Fruit fly (Drosophila melanogaster): ENCODE results near the gene robo2.

The robo2 gene

dm6 chr2L:1439790-1440422 lies 19.7 kb upstream of the robo2 start (continued):
- peak; percentile 63 for TF ChIP-seq CG17328 (GFP tag; IDR thresholded peaks at IDR 0.05)
- no peak for TF ChIP-seq Lpt (GFP tag; optimal IDR thresholded peaks at IDR 0.05)

dm6 chr2L:1435494-1435893 lies 15.2 kb upstream of the robo2 start:
- TF ChIP-seq sqz (GFP tag; optimal IDR thresholded peaks at IDR 0.05) (peak; percentile 68), Ets65A (GFP tag) (peak; percentile 17), pros (GFP tag; optimal IDR thresholded peaks at IDR 0.05) (peak; percentile 57), Side (GFP tag; optimal IDR thresholded peaks at IDR 0.05) (no peak), sens (GFP tag) (peak; percentile 65), gsb-n (tag; optimal IDR thresholded peaks at IDR 0.05) (peak; percentile 68)

dm6 chr2L:1434948-1435347 lies 14.7 kb upstream of the robo2 start:
- peak; percentile 71; the same call in 1 of the 3 replicates for TF ChIP-seq z (GFP tag; IDR thresholded peaks at IDR 0.05)
- no peak for TF ChIP-seq klu (GFP tag; IDR thresholded peaks at IDR 0.05)
- TF ChIP-seq CG12219 (GFP tag; optimal IDR thresholded peaks at IDR 0.05), result no peak
- TF ChIP-seq Med (GFP tag), result peak; percentile 26
- TF ChIP-seq Pdp1 (GFP tag; optimal IDR thresholded peaks at IDR 0.05), result peak in 1 of 2 experiments; percentile 77
- TF ChIP-seq CG32772 (GFP tag; IDR thresholded peaks at IDR 0.05), result no peak
- TF ChIP-seq lmd (GFP tag; IDR thresholded peaks at IDR 0.05), result no peak
- TF ChIP-seq eve (GFP tag; optimal IDR thresholded peaks at IDR 0.05), result peak in 1 of 2 experiments; percentile 38
- TF ChIP-seq ci (GFP tag; IDR thresholded peaks at IDR 0.05), result 0 out of 3 replicates have a peak, but pooled peaks have one; percentile 26
- TF ChIP-seq CG8388 (GFP tag; optimal IDR thresholded peaks at IDR 0.05), result peak; percentile 40
- TF ChIP-seq CG43689 (GFP tag; IDR thresholded peaks at IDR 0.05), result no peak
- no peak for TF ChIP-seq fd3F (GFP tag; optimal IDR thresholded peaks at IDR 0.05)
- TF ChIP-seq CG4360 (GFP tag; IDR thresholded peaks at IDR 0.05), result peak; percentile 44; the same call in 1 of the 2 replicates

dm6 chr2L:1433732-1434131 lies 13.5 kb upstream of the robo2 start:
- peak; percentile 85 for TF ChIP-seq CG8290 (GFP tag; optimal IDR thresholded peaks at IDR 0.05)
- TF ChIP-seq CG8290 (tag; optimal IDR thresholded peaks at IDR 0.05), result no peak
- TF ChIP-seq B-H1 (GFP tag; IDR thresholded peaks at IDR 0.05), result peak; percentile 91
- peak; percentile 83 for TF ChIP-seq tup (GFP tag; optimal IDR thresholded peaks at IDR 0.05)
- TF ChIP-seq Nf-YA (GFP tag; IDR thresholded peaks at IDR 0.05), result no peak
- TF ChIP-seq CG15601 (tag; optimal IDR thresholded peaks at IDR 0.05), result no peak
- no peak for TF ChIP-seq CG12744 (GFP tag; optimal IDR thresholded peaks at IDR 0.05)
- peak; percentile 84 for TF ChIP-seq disco-r (GFP tag; optimal IDR thresholded peaks at IDR 0.05)
- TF ChIP-seq NFAT (GFP tag; IDR thresholded peaks at IDR 0.05), result peak; percentile 72
- peak; percentile 92 for TF ChIP-seq CG12071 (GFP tag; optimal IDR thresholded peaks at IDR 0.05)
- TF ChIP-seq CG14014 (GFP tag; IDR thresholded peaks at IDR 0.05), result peak; percentile 79
- TF ChIP-seq sug (tag; optimal IDR thresholded peaks at IDR 0.05), result peak; percentile 66
- TF ChIP-seq Hmx (GFP tag; optimal IDR thresholded peaks at IDR 0.05), result peak; percentile 5
- peak; percentile 66 for TF ChIP-seq Dip2 (GFP tag; IDR thresholded peaks at IDR 0.05)
- peak; percentile 88 for TF ChIP-seq CG7372 (GFP tag; IDR thresholded peaks at IDR 0.05)
- TF ChIP-seq CG3281 (GFP tag; optimal IDR thresholded peaks at IDR 0.05), result peak; percentile 65
- no peak for TF ChIP-seq gsb-n (tag; optimal IDR thresholded peaks at IDR 0.05)
- TF ChIP-seq CG43689 (GFP tag; IDR thresholded peaks at IDR 0.05), result peak; percentile 76
- peak; percentile 68 for TF ChIP-seq CG15073 (GFP tag; optimal IDR thresholded peaks at IDR 0.05)
- TF ChIP-seq CG10431 (GFP tag; optimal IDR thresholded peaks at IDR 0.05), result no peak
- TF ChIP-seq CG7786 (GFP tag; optimal IDR thresholded peaks at IDR 0.05), result peak; percentile 88
- no peak for TF ChIP-seq CG1647 (GFP tag; optimal IDR thresholded peaks at IDR 0.05)
- peak; percentile 94 for TF ChIP-seq E2f1 (GFP tag; IDR thresholded peaks at IDR 0.05)
- no peak for TF ChIP-seq CG18619 (GFP tag; optimal IDR thresholded peaks at IDR 0.05)
- TF ChIP-seq CG32772 (GFP tag; IDR thresholded peaks at IDR 0.05), result peak; percentile 95
- TF ChIP-seq Antp (GFP tag; optimal IDR thresholded peaks at IDR 0.05), result peak; percentile 87
- TF ChIP-seq Dref (GFP tag; IDR thresholded peaks at IDR 0.05), result no peak
- no peak for TF ChIP-seq Dp (GFP tag; optimal IDR thresholded peaks at IDR 0.05)
- TF ChIP-seq h (optimal IDR thresholded peaks at IDR 0.05), result no peak
- no peak for TF ChIP-seq Dbx (GFP tag; IDR thresholded peaks at IDR 0.05)
